Worm (Caenorhabditis elegans) whole organism, L4 larva: ENCODE results near the gene Y62H9A.11.

Source experiments
- arid-1 ChIP-seq: fragments of 200-800 bp; sonication (Bioruptor generic); conservative IDR thresholded peaks from 2 replicates; pipeline ENCODE4 v1.3.6; 2022; ENCODE audit warnings: missing genetic modification reagents, missing genetic modification characterization, missing compliant biosample characterization
- ces-1 ChIP-seq: fragments of 150-350 bp; sonication (generic microtip); optimal IDR thresholded peaks from 4 replicates; lab custom pipeline; 2014; ENCODE audit warnings: missing biosample characterization, missing genetic modification reagents, missing genetic modification characterization
- dmd-9 ChIP-seq: fragments of 200-800 bp; sonication (Bioruptor generic); IDR thresholded peaks from 2 replicates; pipeline ENCODE4 v1.3.6; 2022; ENCODE audit warnings: missing genetic modification reagents, missing genetic modification characterization, missing compliant biosample characterization
- fkh-10 ChIP-seq: fragments of 150-350 bp; optimal IDR thresholded peaks from 2 replicates; lab custom pipeline; 2014; ENCODE audit warnings: missing biosample characterization, missing genetic modification reagents, missing genetic modification characterization
- hlh-30 ChIP-seq: sonication (generic microtip); optimal IDR thresholded peaks from 2 replicates; lab custom pipeline; 2017; ENCODE audit warnings: antibody characterized with exemption, mild to moderate bottlenecking, missing genetic modification characterization, missing compliant biosample characterization; ENCODE audit not compliant: insufficient read depth
- hmg-1.1 ChIP-seq: fragments of 200-800 bp; sonication (Bioruptor generic); IDR thresholded peaks from 2 replicates; pipeline ENCODE4 v1.3.6; 2022; ENCODE audit warnings: missing genetic modification reagents, missing genetic modification characterization, missing compliant biosample characterization
- lin-39 ChIP-seq: fragments of 150-350 bp; optimal IDR thresholded peaks from 2 replicates; lab custom pipeline; 2014; ENCODE audit warnings: missing biosample characterization, missing genetic modification reagents, missing genetic modification characterization
- lsy-2 ChIP-seq, 2 experiments: fragments of 150-350 bp in 1 of 2; sonication (generic microtip) in 1 of 2; optimal IDR thresholded peaks; 2 replicates each; lab custom pipeline; 2014 to 2017; ENCODE audit warnings: missing biosample characterization in 2 of 2, missing genetic modification characterization in 2 of 2
- mes-2 ChIP-seq: sonication (generic microtip); optimal IDR thresholded peaks from 2 replicates; lab custom pipeline; 2016; ENCODE audit warnings: missing genotype, mild to moderate bottlenecking, missing genetic modification characterization, missing compliant biosample characterization; ENCODE audit not compliant: poor library complexity, severe bottlenecking
- nhr-28 ChIP-seq: fragments of 150-350 bp; optimal IDR thresholded peaks from 2 replicates; lab custom pipeline; 2014; ENCODE audit warnings: missing biosample characterization, missing genetic modification characterization
- set-16 ChIP-seq: fragments of 200-800 bp; sonication (Bioruptor generic); IDR thresholded peaks from 2 replicates; pipeline ENCODE4 v1.3.6; 2022; ENCODE audit warnings: missing genetic modification reagents, missing genetic modification characterization, missing compliant biosample characterization
- skn-1 ChIP-seq: fragments of 150-350 bp; optimal IDR thresholded peaks from 2 replicates; lab custom pipeline; 2014; ENCODE audit warnings: missing biosample characterization, missing genetic modification characterization
- snpc-4 ChIP-seq: fragments of 150-350 bp; optimal IDR thresholded peaks from 2 replicates; lab custom pipeline; 2014; ENCODE audit warnings: missing biosample characterization, missing genetic modification characterization
- zag-1 ChIP-seq: fragments of 150-350 bp; optimal IDR thresholded peaks from 2 replicates; lab custom pipeline; 2014; ENCODE audit warnings: missing biosample characterization, missing genetic modification characterization

DNA sequence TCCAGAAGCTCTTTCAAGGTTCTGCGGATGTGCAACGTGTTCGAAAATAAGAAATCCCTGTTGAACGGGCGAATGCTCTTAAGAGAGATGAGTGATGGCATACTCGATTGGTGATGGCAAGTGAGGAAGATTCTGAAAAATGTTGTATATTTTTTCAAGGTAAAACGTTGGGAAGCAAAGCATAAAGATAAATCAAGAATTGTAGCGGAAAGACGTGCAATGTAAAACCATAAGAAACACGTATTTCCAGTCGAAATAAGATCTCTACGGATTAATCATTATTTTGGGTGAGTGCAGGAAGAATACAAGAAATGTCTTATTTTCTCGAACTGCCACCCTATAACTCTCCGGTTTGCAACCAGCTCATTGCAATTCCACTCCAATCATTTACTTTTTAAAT lies 37.9 kb downstream of the Y62H9A.11 start, which contains the start of gene dot-1.2:
- TF ChIP-seq ces-1 (no peak), dmd-9 (GFP tag; lab: Robert Waterston, UW) (no peak), hmg-1.1 (GFP tag; lab: Robert Waterston, UW) (no peak), snpc-4 (no peak), lsy-2 (tag; optimal IDR thresholded peaks at IDR 0.05; lab: Kevin White, UChicago) (no peak), fkh-10 (GFP tag; lab: Kevin White, UChicago) (no peak), nhr-28 (tag; lab: Kevin White, UChicago) (no peak), skn-1 (no peak), hlh-30 (tag; lab: Kevin White, UChicago) (no peak), lin-39 (tag; lab: Kevin White, UChicago) (no peak), mes-2 (tag; lab: Kevin White, UChicago) (no peak), arid-1 (GFP tag; lab: Robert Waterston, UW) (no peak), zag-1 (no peak), set-16 (no peak)
